Fruit fly (Drosophila melanogaster) Kc167 (cell line): ENCODE measurements around the gene CG14965.

Experiments used
- Myc ChIP-seq: fragments of >200 bp; optimal IDR thresholded peaks from 2 replicates; lab custom pipeline; 2017; ENCODE audit warnings: missing external identifiers
- insv ChIP-seq: fragments of >200 bp; optimal IDR thresholded peaks from 3 replicates; lab custom pipeline; 2018; ENCODE audit warnings: missing external identifiers
- ttk ChIP-seq: sonication (Bioruptor generic); optimal IDR thresholded peaks from 2 replicates; lab custom pipeline; 2017; ENCODE audit warnings: missing external identifiers

DNA sequence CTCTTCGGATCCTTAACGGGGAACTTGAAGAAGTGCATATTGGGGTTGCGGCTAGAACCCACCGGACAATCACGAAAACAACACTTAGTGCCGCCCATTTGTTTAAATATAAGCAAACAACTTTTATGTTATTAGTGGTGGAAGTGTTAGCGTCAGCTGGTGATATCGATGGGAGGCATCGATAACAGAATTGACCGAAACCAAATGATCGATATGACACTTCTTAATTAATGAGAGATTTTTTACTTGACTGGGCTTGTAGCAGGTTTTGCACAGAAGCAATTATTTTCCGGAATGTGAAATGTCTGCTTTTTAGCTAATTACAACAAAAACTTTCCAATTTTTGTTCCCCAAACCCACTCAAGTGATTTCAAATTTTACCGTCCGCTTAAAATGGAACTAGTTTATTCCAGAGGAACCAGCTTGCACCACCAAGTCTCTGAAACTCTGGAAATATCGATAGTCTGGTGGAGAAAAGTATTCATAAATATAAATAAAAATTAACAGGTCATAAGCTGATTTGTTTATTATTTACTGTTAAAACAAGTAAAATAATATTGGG, at the start of gene CG14965:
- TF ChIP-seq Myc (lab: Kevin White, UChicago) (no peak), ttk (lab: Kevin White, UChicago) (no peak), insv (lab: Kevin White, UChicago) (no peak)
